Fruit fly (Drosophila melanogaster): ENCODE data around the gene CG17996.

Gene CG17996

DNA sequence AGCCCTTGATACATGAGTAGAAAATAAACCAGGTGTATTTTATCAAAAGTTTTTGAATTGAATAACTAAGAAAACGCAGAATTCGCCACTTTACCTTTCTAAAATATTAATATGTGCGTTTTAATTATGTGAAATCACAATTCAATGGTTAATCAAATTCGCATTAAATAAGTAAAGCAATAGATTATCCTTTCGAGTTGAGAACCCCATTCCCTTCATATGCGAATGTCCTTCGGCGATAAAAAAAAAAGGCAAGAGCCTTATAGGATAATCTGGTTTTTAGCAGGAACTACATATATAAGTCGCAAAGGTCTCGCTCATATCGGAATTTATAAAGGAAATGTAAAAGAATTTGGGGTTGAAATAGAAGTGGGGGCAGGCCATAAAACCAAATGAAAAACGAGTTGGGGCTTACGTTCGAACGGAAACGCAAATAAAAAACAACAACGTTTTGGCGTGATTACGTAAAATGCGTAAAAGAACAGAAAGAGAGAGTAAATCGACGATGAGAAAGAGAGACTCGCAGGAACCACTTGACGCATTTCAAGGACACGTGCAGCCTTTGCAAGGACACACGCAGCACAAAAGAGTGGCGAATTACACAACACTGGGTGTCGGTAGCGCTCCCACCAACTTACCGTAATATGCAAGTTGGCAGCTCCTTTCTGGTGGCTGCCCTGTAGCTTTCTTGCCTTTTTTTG is 15.6 kb downstream of the CG17996 start:
- TF ChIP-seq CG8478 (optimal IDR thresholded peaks at IDR 0.05) = no peak
- TF ChIP-seq Dll (optimal IDR thresholded peaks at IDR 0.05) = no peak
- TF ChIP-seq psq (optimal IDR thresholded peaks at IDR 0.05) = no peak
- TF ChIP-seq pan (optimal IDR thresholded peaks at IDR 0.05) = no peak
- TF ChIP-seq usp (GFP tag; optimal IDR thresholded peaks at IDR 0.05) = no peak
- TF ChIP-seq EcR (GFP tag; optimal IDR thresholded peaks at IDR 0.05) = no peak

DNA sequence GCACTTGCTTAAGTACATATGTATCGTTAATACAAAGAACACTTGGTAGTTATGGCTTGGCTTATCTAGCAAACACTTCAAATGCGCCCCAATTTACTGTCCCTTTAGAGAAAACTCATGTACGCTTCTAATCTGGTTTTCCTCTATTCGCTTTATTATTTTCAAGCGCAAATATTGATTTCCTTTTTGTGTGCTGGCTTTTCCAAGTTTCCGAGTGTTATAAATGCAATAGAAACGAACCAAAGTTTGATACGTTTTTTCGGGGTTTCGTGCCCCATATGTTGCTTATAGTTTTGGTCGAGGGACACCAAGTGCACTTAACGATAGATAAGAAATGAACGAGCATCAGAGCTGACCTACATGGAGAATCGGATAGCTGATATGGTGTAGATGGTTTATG is 16.9 kb downstream of the CG17996 start:
- TF ChIP-seq usp (GFP tag; optimal IDR thresholded peaks at IDR 0.05) (no peak), pan (optimal IDR thresholded peaks at IDR 0.05) (no peak), psq (optimal IDR thresholded peaks at IDR 0.05) (no peak), EcR (GFP tag; optimal IDR thresholded peaks at IDR 0.05) (no peak), Dll (optimal IDR thresholded peaks at IDR 0.05) (no peak), CG8478 (optimal IDR thresholded peaks at IDR 0.05) (no peak)

DNA sequence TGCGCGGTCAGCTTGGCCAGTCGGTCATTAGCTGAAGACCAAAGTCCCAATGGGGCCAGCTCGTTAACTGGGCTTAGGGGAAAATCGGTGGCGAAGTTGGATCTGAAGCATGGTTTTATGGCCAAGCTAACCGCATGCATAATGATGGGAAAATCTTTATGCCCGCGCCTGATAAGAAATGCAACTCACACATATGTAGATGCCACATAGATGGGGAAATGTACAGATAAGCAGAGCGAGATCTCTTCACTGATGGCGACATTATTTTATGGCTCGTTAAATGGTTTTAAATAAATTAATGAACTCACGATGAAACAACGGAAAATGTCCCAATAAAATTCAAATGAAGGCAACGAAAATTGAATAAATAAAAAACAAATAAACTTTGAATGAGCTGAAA is 18.9 kb downstream of the CG17996 start:
- no peak for TF ChIP-seq EcR (GFP tag; optimal IDR thresholded peaks at IDR 0.05)
- TF ChIP-seq usp (GFP tag; optimal IDR thresholded peaks at IDR 0.05) = no peak
- TF ChIP-seq CG8478 (optimal IDR thresholded peaks at IDR 0.05) = no peak
- no peak for TF ChIP-seq Dll (optimal IDR thresholded peaks at IDR 0.05)
- no peak for TF ChIP-seq pan (optimal IDR thresholded peaks at IDR 0.05)
- TF ChIP-seq psq (optimal IDR thresholded peaks at IDR 0.05) = no peak

DNA sequence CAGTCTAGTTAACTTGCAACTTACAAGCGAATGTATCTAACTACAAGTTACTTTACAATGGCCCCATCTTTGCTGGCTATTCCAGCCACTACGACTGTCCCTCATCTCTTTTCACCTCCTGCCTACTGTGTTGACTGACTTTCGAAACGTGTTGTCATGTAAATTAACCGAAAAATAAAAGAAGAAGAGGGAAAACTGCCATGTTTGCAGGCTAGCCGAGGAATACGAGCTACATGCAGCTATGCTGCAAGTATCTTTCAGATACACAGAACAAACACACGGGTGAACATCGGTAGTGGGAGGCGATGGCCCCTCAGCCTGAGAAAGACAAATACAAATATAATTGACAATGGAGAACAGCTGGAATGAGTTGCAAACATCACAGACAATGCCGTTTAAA is 20.2 kb downstream of the CG17996 start:
- TF ChIP-seq Dll (optimal IDR thresholded peaks at IDR 0.05) (no peak), usp (GFP tag; optimal IDR thresholded peaks at IDR 0.05) (no peak), CG8478 (optimal IDR thresholded peaks at IDR 0.05) (no peak), psq (optimal IDR thresholded peaks at IDR 0.05) (no peak), pan (optimal IDR thresholded peaks at IDR 0.05) (no peak), EcR (GFP tag; optimal IDR thresholded peaks at IDR 0.05) (no peak)

DNA sequence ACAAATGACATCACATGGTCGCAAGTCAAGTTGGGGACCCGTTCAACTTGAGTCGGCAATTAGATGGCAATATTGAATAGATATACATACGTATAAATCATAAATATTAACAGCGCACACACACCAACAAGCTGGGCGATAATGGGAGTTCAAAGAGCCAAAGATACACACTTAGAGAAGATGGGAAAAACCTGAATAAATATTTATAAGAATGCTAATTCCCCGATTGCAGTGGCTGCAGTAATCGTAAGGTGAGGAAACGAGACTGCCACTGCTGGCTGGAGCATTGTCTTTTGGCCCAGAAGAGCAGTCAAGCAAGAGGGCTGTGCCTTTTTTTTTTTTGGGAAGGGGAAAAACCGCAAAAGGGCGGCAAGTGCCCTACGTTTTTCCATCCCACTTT is 20.6 kb downstream of the CG17996 start:
- no peak for TF ChIP-seq psq (optimal IDR thresholded peaks at IDR 0.05)
- no peak for TF ChIP-seq EcR (GFP tag; optimal IDR thresholded peaks at IDR 0.05)
- TF ChIP-seq pan (optimal IDR thresholded peaks at IDR 0.05) = no peak
- no peak for TF ChIP-seq Dll (optimal IDR thresholded peaks at IDR 0.05)

DNA sequence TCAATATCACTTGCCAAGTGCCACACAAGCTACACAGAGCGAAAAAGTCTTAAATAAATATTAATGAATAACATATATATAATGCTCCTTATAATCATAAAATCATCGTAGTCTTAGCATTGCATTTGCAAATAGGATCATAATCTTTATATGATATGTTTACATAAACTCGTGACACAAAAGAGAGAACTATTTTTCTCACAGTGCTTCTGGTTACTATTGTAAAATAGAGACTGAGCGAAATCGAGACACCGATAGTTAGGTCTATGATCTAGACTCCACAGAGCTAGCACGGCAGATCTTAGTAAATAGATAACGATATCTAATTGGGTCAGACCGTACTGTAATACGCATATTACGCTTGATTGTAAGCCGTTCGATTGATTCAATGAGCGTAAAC is 21.1 kb downstream of the CG17996 start:
- TF ChIP-seq Dll (optimal IDR thresholded peaks at IDR 0.05) (no peak), usp (GFP tag; optimal IDR thresholded peaks at IDR 0.05) (no peak)

DNA sequence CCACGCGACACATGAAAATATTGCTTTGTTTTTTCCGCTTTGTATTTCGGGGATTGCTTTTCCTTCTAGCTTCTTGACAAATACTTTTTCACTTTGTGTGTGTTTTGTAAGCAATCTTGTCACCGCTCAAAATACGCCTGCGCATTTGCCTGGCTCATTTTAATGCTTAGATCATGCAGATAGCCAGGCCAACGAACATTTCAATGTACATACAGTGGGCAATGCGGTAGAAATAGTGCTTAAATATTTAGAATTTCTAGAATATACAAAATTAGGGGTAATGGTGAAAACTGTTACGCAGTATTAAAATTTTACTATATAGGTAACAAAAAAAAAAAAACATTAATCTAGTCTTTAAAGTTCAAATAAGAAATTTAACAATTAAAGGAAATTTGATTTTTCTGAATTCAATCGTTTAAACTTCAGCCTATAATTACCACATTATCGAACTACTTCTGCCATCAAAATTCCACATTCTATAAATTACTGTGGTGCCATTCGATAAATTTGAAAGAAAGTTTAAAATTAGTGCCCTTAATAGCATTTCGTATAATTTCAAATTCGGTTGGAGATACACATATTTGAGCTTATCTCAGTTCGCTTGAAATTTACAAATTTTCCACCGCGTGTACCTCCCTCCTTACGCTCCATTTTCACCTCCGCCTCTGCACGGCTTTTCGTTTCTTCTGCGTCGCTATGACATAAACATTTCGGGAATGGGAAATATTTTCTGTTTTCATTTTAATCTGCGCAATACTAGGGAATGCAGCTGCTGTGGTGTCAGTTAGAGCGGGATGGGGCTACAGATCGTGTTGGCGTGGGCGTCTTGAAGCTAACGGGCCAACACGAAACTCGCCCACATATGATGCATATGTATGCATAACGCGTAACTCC is 23.7 kb downstream of the CG17996 start:
- TF ChIP-seq EcR (GFP tag; optimal IDR thresholded peaks at IDR 0.05) (no peak), CG8478 (optimal IDR thresholded peaks at IDR 0.05) (no peak), pan (optimal IDR thresholded peaks at IDR 0.05) (no peak), Dll (optimal IDR thresholded peaks at IDR 0.05) (no peak), usp (GFP tag; optimal IDR thresholded peaks at IDR 0.05) (no peak)

DNA sequence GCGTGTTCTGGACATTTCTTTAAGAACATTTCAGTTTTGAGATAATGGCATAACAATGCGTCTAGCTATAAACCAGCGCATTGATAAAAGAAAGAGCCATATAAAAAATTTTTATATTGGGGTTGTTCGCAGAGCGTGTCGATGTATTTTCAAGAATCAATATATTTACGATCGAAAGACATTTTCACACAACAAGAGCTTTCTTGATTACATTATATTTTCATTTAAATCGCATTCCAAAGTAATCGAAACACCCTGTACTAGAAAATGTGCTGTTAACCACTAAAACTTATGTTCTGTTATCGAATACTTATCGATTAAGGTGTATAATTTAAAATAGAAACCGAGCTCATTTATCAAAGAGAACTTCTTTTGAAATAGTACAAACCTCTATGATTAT is 27.1 kb downstream of the CG17996 start:
- TF ChIP-seq psq (optimal IDR thresholded peaks at IDR 0.05) (no peak), Dll (optimal IDR thresholded peaks at IDR 0.05) (no peak), CG8478 (optimal IDR thresholded peaks at IDR 0.05) (no peak), usp (GFP tag; optimal IDR thresholded peaks at IDR 0.05) (no peak), EcR (GFP tag; optimal IDR thresholded peaks at IDR 0.05) (no peak), pan (optimal IDR thresholded peaks at IDR 0.05) (no peak)

DNA sequence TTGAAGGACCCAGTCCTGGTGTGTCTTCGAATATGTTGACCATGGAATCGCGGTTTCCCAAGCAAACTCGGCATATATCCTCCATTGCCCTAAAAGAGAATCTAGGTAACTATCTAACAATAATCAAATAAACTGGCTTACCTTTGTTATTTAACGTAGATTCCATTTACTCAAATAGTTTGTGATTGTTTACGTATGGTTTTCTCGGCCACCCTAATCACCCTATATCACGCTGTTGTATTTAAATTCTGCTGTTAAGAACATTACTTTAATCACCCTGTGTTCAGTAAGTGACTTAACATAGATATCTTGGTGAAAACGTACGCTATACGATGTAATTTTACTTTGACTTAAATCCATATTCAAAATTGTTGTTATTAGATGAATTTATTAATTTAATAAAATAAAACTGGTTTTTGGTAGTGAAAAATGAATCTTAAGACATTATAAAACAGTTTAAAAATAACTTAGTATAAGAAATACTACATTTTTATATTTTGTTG is 27.8 kb downstream of the CG17996 start:
- TF ChIP-seq psq (optimal IDR thresholded peaks at IDR 0.05) (no peak), usp (GFP tag; optimal IDR thresholded peaks at IDR 0.05) (no peak), Dll (optimal IDR thresholded peaks at IDR 0.05) (no peak), pan (optimal IDR thresholded peaks at IDR 0.05) (no peak), EcR (GFP tag; optimal IDR thresholded peaks at IDR 0.05) (no peak), CG8478 (optimal IDR thresholded peaks at IDR 0.05) (no peak)

DNA sequence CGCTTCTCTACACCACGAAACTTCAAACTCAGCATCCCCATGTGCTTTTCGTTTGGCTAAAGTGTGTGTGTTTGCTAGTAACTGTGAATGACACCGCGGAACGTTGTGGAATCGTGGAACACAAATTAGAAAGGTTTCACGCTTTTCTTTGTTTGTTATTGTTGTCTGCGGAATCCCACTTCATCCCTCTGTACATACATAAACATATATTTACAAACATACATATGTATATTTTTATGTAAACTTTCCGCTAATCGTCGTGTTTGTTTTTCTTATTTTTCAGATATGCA is 40.3 kb downstream of the CG17996 start:
- TF ChIP-seq EcR (GFP tag; optimal IDR thresholded peaks at IDR 0.05) (no peak), usp (GFP tag; optimal IDR thresholded peaks at IDR 0.05) (no peak), pan (optimal IDR thresholded peaks at IDR 0.05) (no peak), psq (optimal IDR thresholded peaks at IDR 0.05) (no peak), Dll (optimal IDR thresholded peaks at IDR 0.05) (no peak), CG8478 (optimal IDR thresholded peaks at IDR 0.05) (no peak)

DNA sequence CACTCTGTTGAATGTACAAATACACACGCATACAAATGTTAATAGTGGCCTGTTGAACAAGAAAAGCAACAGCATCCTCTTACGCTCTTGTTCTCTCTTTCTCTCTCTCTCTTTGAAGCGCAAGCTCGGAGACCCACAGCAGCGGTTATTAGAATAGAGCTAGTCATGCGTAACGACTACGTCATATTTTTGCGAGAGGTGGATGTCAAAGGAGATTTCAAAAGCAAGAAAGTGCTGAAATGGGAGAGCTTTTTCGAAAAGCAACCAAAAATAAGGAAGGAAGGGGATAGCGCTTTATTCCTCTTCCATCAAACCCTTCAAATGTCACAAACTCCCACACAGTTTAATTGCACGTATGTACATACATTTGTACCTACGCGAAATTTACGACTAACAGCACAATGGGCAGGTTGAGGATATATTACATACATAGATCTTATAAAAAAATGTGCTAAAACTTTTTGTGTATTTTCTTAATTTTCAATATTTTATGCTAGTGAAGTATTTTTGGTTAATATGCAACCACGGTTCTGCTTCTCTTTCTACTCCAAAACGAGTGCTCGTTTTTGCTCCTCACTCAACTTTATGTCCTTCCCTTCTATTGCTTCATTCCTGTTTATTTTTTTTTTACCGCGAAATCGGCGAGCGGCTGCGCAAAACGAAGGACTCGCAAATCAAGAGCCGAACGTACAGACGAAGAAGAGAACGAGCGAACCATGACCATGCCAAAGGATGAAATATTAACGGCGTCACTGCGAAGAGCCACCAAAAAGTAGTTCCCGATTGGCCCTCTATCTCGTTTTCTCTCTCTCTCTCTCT is 40.8 kb downstream of the CG17996 start:
- TF ChIP-seq psq (optimal IDR thresholded peaks at IDR 0.05) = no peak
- no peak for TF ChIP-seq Dll (optimal IDR thresholded peaks at IDR 0.05)
- TF ChIP-seq pan (optimal IDR thresholded peaks at IDR 0.05) = no peak
- TF ChIP-seq EcR (GFP tag; optimal IDR thresholded peaks at IDR 0.05) = no peak
- TF ChIP-seq usp (GFP tag; optimal IDR thresholded peaks at IDR 0.05) = no peak
- no peak for TF ChIP-seq CG8478 (optimal IDR thresholded peaks at IDR 0.05)

DNA sequence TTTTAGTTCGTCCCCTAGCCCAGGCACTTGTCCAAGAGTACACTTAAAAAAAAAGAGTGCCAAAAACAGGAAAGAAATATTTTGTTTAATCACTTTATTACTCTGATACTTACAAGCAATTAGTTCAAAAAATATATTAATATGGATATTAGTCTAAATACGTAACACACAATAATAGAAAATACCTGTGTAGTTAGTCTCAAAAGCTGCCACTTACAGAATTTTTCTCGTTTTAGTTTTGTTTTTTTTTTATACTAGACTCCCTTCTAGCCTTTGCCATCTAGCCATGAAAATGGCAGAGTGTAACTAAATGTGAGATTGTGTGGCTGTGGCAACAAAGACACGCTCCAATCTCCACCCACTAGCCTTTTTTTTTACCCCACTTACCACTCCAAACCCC is 43.0 kb downstream of the CG17996 start:
- TF ChIP-seq psq (optimal IDR thresholded peaks at IDR 0.05) (no peak), CG8478 (optimal IDR thresholded peaks at IDR 0.05) (no peak), usp (GFP tag; optimal IDR thresholded peaks at IDR 0.05) (no peak), pan (optimal IDR thresholded peaks at IDR 0.05) (no peak), Dll (optimal IDR thresholded peaks at IDR 0.05) (no peak), EcR (GFP tag; optimal IDR thresholded peaks at IDR 0.05) (no peak)
